Worm (Caenorhabditis elegans) whole organism, young adult: ENCODE measurements around the gene mcm-10.

Experiments
- B0019.2 ChIP-seq: fragments of 200-800 bp; sonication (Bioruptor generic); conservative IDR thresholded peaks from 2 replicates; pipeline ENCODE4 v1.3.6; 2022; ENCODE audit warnings: missing genetic modification reagents, missing genetic modification characterization, missing compliant biosample characterization
- D2030.7 ChIP-seq: fragments of 200-800 bp; sonication (Bioruptor generic); IDR thresholded peaks from 2 replicates; pipeline ENCODE4 v1.3.6; 2022; ENCODE audit warnings: missing genetic modification reagents, missing genetic modification characterization, missing compliant biosample characterization
- F22D6.2 ChIP-seq: sonication (generic microtip); optimal IDR thresholded peaks from 2 replicates; lab custom pipeline; 2016; ENCODE audit warnings: mild to moderate bottlenecking, missing genetic modification characterization, missing compliant biosample characterization
- F37B4.10 ChIP-seq: fragments of 200-800 bp; sonication (Bioruptor generic); IDR thresholded peaks from 2 replicates; pipeline ENCODE4 v1.3.6; 2022; ENCODE audit warnings: missing genetic modification characterization, missing compliant biosample characterization
- F52B5.7 ChIP-seq: sonication (generic microtip); optimal IDR thresholded peaks from 2 replicates; lab custom pipeline; 2016; ENCODE audit warnings: mild to moderate bottlenecking, missing genetic modification characterization, missing compliant biosample characterization
- K11D2.4 ChIP-seq: fragments of 200-800 bp; sonication (Bioruptor generic); IDR thresholded peaks from 2 replicates; pipeline ENCODE4 v1.3.6; 2022; ENCODE audit warnings: missing genetic modification reagents, missing genetic modification characterization, missing compliant biosample characterization
- T07F8.4 ChIP-seq: sonication (generic microtip); optimal IDR thresholded peaks from 2 replicates; lab custom pipeline; 2016; ENCODE audit warnings: mild to moderate bottlenecking, missing genetic modification characterization, moderate library complexity, missing compliant biosample characterization
- Y56A3A.18 ChIP-seq: fragments of 200-800 bp; sonication (Bioruptor generic); IDR thresholded peaks from 2 replicates; pipeline ENCODE4 v1.3.6; 2022; ENCODE audit warnings: missing genetic modification reagents, missing genetic modification characterization, missing compliant biosample characterization
- aptf-2 ChIP-seq: fragments of 200-800 bp; sonication (Bioruptor generic); conservative IDR thresholded peaks from 2 replicates; pipeline ENCODE4 v1.3.6; 2022; ENCODE audit warnings: missing genetic modification reagents, missing genetic modification characterization, missing compliant biosample characterization
- atf-7 ChIP-seq: sonication (generic microtip); optimal IDR thresholded peaks from 2 replicates; lab custom pipeline; 2017; ENCODE audit warnings: mild to moderate bottlenecking, missing genetic modification characterization, missing compliant biosample characterization
- athp-1 ChIP-seq: sonication (generic microtip); optimal IDR thresholded peaks from 2 replicates; lab custom pipeline; 2017; ENCODE audit warnings: mild to moderate bottlenecking, missing genetic modification characterization, missing compliant biosample characterization
- attf-3 ChIP-seq: fragments of 200-800 bp; sonication (Bioruptor generic); conservative IDR thresholded peaks from 2 replicates; pipeline ENCODE4 v1.3.6; 2022; ENCODE audit warnings: missing genetic modification reagents, missing genetic modification characterization, missing compliant biosample characterization
- bed-2 ChIP-seq: fragments of 200-800 bp; sonication (Bioruptor generic); IDR thresholded peaks from 2 replicates; pipeline ENCODE4 v1.3.6; 2022; ENCODE audit warnings: missing genetic modification reagents, missing genetic modification characterization, missing compliant biosample characterization
- ccch-3 ChIP-seq: fragments of 200-800 bp; sonication (Bioruptor generic); optimal IDR thresholded peaks from 2 replicates; lab custom pipeline; 2018; ENCODE audit warnings: mild to moderate bottlenecking, missing genetic modification characterization, missing compliant biosample characterization
- cebp-1 ChIP-seq, 2 experiments: fragments of 200-800 bp in 1 of 2; sonication (Bioruptor generic) in 1 of 2; sonication (generic microtip) in 1 of 2; IDR thresholded peaks in 1 of 2; optimal IDR thresholded peaks in 1 of 2; 2 replicates each; pipeline versions ENCODE4 v1.3.6 to Lab custom; 2017 to 2022; ENCODE audit warnings: missing compliant biosample characterization in 2 of 2, missing genetic modification characterization in 2 of 2, mild to moderate bottlenecking in 1 of 2, missing genetic modification reagents in 1 of 2, moderate library complexity in 1 of 2
- ceh-100 ChIP-seq: fragments of 200-800 bp; sonication (Bioruptor generic); IDR thresholded peaks from 2 replicates; pipeline ENCODE4 v1.3.6; 2022; ENCODE audit warnings: missing genetic modification reagents, missing genetic modification characterization, missing compliant biosample characterization
- ceh-27 ChIP-seq: fragments of 200-800 bp; sonication (Bioruptor generic); optimal IDR thresholded peaks from 2 replicates; lab custom pipeline; 2018; ENCODE audit warnings: mild to moderate bottlenecking, missing genetic modification characterization, moderate library complexity, missing compliant biosample characterization
- ceh-79 ChIP-seq: sonication (generic microtip); optimal IDR thresholded peaks from 2 replicates; lab custom pipeline; 2017; ENCODE audit warnings: mild to moderate bottlenecking, missing genetic modification characterization, missing compliant biosample characterization
- ceh-91 ChIP-seq: fragments of 200-800 bp; sonication (Bioruptor generic); IDR thresholded peaks from 2 replicates; pipeline ENCODE4 v1.3.6; 2022; ENCODE audit warnings: missing genetic modification reagents, missing genetic modification characterization, missing compliant biosample characterization
- die-1 ChIP-seq: sonication (generic microtip); optimal IDR thresholded peaks from 2 replicates; lab custom pipeline; 2016; ENCODE audit warnings: missing genotype, mild to moderate bottlenecking, missing genetic modification characterization, missing compliant biosample characterization
- dox-1 ChIP-seq: fragments of 200-800 bp; sonication (Bioruptor generic); IDR thresholded peaks from 2 replicates; pipeline ENCODE4 v1.3.6; 2022; ENCODE audit warnings: missing genetic modification reagents, missing genetic modification characterization, missing compliant biosample characterization
- dpl-1 ChIP-seq: fragments of 150-350 bp; optimal IDR thresholded peaks from 2 replicates; lab custom pipeline; 2014; ENCODE audit warnings: missing biosample characterization, missing genetic modification reagents, missing genetic modification characterization
- efl-1 ChIP-seq: fragments of 150-350 bp; optimal IDR thresholded peaks from 2 replicates; lab custom pipeline; 2014; ENCODE audit warnings: missing biosample characterization, missing genetic modification reagents, missing genetic modification characterization
- egl-18 ChIP-seq: fragments of 200-800 bp; sonication (Bioruptor generic); IDR thresholded peaks from 2 replicates; pipeline ENCODE4 v1.3.6; 2022; ENCODE audit warnings: missing genetic modification reagents, missing genetic modification characterization, missing compliant biosample characterization
- gei-17 ChIP-seq: fragments of 200-800 bp; sonication (Bioruptor generic); optimal IDR thresholded peaks from 2 replicates; lab custom pipeline; 2018; ENCODE audit warnings: mild to moderate bottlenecking, missing genetic modification characterization, missing compliant biosample characterization
- him-1 ChIP-seq: sonication (generic microtip); optimal IDR thresholded peaks from 2 replicates; lab custom pipeline; 2016; ENCODE audit warnings: missing genotype, missing genetic modification reagents, missing genetic modification characterization, missing compliant biosample characterization
- hmg-1.2 ChIP-seq: fragments of 200-800 bp; sonication (Bioruptor generic); IDR thresholded peaks from 2 replicates; pipeline ENCODE4 v1.3.6; 2022; ENCODE audit warnings: missing genetic modification reagents, missing genetic modification characterization, missing compliant biosample characterization
- hmg-20 ChIP-seq: fragments of 200-800 bp; sonication (Bioruptor generic); IDR thresholded peaks from 2 replicates; pipeline ENCODE4 v1.3.6; 2022; ENCODE audit warnings: missing genetic modification reagents, missing genetic modification characterization, missing compliant biosample characterization
- let-607 ChIP-seq, 2 experiments: fragments of 200-800 bp in 1 of 2; sonication (Bioruptor generic) in 1 of 2; sonication (generic microtip) in 1 of 2; optimal IDR thresholded peaks; 2 replicates each; lab custom pipeline; 2016 to 2018; ENCODE audit warnings: mild to moderate bottlenecking in 2 of 2, missing compliant biosample characterization in 2 of 2, missing genetic modification characterization in 2 of 2, moderate library complexity in 2 of 2, missing genotype in 1 of 2
- lin-54 ChIP-seq: fragments of 200-800 bp; sonication (Bioruptor generic); optimal IDR thresholded peaks from 2 replicates; lab custom pipeline; 2018; ENCODE audit warnings: mild to moderate bottlenecking, missing genetic modification characterization, missing compliant biosample characterization
- lir-1 ChIP-seq: fragments of 200-800 bp; sonication (Bioruptor generic); conservative IDR thresholded peaks from 2 replicates; pipeline ENCODE4 v1.3.6; 2022; ENCODE audit warnings: missing genetic modification reagents, missing genetic modification characterization, missing compliant biosample characterization
- lsl-1 ChIP-seq: fragments of 200-800 bp; sonication (Bioruptor generic); optimal IDR thresholded peaks from 2 replicates; lab custom pipeline; 2018; ENCODE audit warnings: mild to moderate bottlenecking, missing genetic modification characterization, moderate library complexity, missing compliant biosample characterization
- madf-3 ChIP-seq: fragments of 200-800 bp; sonication (Bioruptor generic); IDR thresholded peaks from 2 replicates; pipeline ENCODE4 v1.3.6; 2022; ENCODE audit warnings: missing genetic modification reagents, missing genetic modification characterization, missing compliant biosample characterization
- madf-8 ChIP-seq: fragments of 200-800 bp; sonication (Bioruptor generic); conservative IDR thresholded peaks from 2 replicates; pipeline ENCODE4 v1.3.6; 2022; ENCODE audit warnings: missing genetic modification reagents, missing genetic modification characterization, missing compliant biosample characterization
- mcd-1 ChIP-seq: fragments of 200-800 bp; sonication (Bioruptor generic); IDR thresholded peaks from 2 replicates; pipeline ENCODE4 v1.3.6; 2022; ENCODE audit warnings: missing genetic modification reagents, missing genetic modification characterization, missing compliant biosample characterization
- nhr-120 ChIP-seq: fragments of 200-800 bp; sonication (Bioruptor generic); IDR thresholded peaks from 2 replicates; pipeline ENCODE4 v1.3.6; 2022; ENCODE audit warnings: missing genetic modification characterization, missing compliant biosample characterization
- nhr-179 ChIP-seq: sonication (generic microtip); optimal IDR thresholded peaks from 2 replicates; lab custom pipeline; 2016; ENCODE audit warnings: mild to moderate bottlenecking, missing genetic modification characterization, missing compliant biosample characterization
- nhr-80 ChIP-seq: sonication (generic microtip); optimal IDR thresholded peaks from 2 replicates; lab custom pipeline; 2016; ENCODE audit warnings: missing genetic modification characterization, missing compliant biosample characterization
- pbrm-1 ChIP-seq: fragments of 200-800 bp; sonication (Bioruptor generic); IDR thresholded peaks from 2 replicates; pipeline ENCODE4 v1.3.6; 2022; ENCODE audit warnings: missing genetic modification reagents, missing genetic modification characterization, missing compliant biosample characterization
- sea-2 ChIP-seq: fragments of 200-800 bp; sonication (Bioruptor generic); IDR thresholded peaks from 2 replicates; pipeline ENCODE4 v1.3.6; 2022; ENCODE audit warnings: missing genetic modification characterization, missing compliant biosample characterization
- snpc-1.1 ChIP-seq: sonication (generic microtip); optimal IDR thresholded peaks from 2 replicates; lab custom pipeline; 2017; ENCODE audit warnings: missing genetic modification characterization, mild to moderate bottlenecking, missing compliant biosample characterization, antibody characterized with exemption, moderate library complexity, missing genotype, missing genetic modification reagents; ENCODE audit not compliant: insufficient read depth
- somi-1 ChIP-seq: fragments of 200-800 bp; sonication (Bioruptor generic); optimal IDR thresholded peaks from 2 replicates; lab custom pipeline; 2018; ENCODE audit warnings: mild to moderate bottlenecking, missing genetic modification characterization, missing compliant biosample characterization
- tlf-1 ChIP-seq: fragments of 200-800 bp; sonication (Bioruptor generic); optimal IDR thresholded peaks from 2 replicates; lab custom pipeline; 2018; ENCODE audit warnings: mild to moderate bottlenecking, missing genetic modification characterization, missing compliant biosample characterization
- zfh-2 ChIP-seq: fragments of 200-800 bp; sonication (Bioruptor generic); conservative IDR thresholded peaks from 2 replicates; pipeline ENCODE4 v1.3.6; 2022; ENCODE audit warnings: missing genetic modification reagents, missing genetic modification characterization, missing compliant biosample characterization
- zim-3 ChIP-seq: sonication (generic microtip); optimal IDR thresholded peaks from 2 replicates; lab custom pipeline; 2017; ENCODE audit warnings: mild to moderate bottlenecking, missing genetic modification characterization, moderate library complexity, missing compliant biosample characterization
- ztf-25 ChIP-seq: fragments of 200-800 bp; sonication (Bioruptor generic); IDR thresholded peaks from 2 replicates; pipeline ENCODE4 v1.3.6; 2022; ENCODE audit warnings: missing genetic modification reagents, missing genetic modification characterization, missing compliant biosample characterization
- ztf-28 ChIP-seq: fragments of 200-800 bp; sonication (Bioruptor generic); IDR thresholded peaks from 2 replicates; pipeline ENCODE4 v1.3.6; 2022; ENCODE audit warnings: missing genetic modification reagents, missing genetic modification characterization, missing compliant biosample characterization

The mcm-10 gene

ce11 chrIII:11283648-11284047, 33.7 kb upstream of the mcm-10 start:
- TF ChIP-seq lsl-1 (GFP tag; lab: Kevin White, UChicago) (no peak), nhr-120 (GFP tag; lab: Robert Waterston, UW) (no peak), zfh-2 (GFP tag; lab: Robert Waterston, UW) (no peak), hmg-20 (GFP tag; lab: Robert Waterston, UW) (no peak), die-1 (no peak), lir-1 (GFP tag; lab: Robert Waterston, UW) (no peak), ceh-27 (GFP tag; lab: Kevin White, UChicago) (no peak), cebp-1 (GFP tag; IDR thresholded peaks at IDR 0.05; lab: Robert Waterston, UW) (no peak), cebp-1 (tag; optimal IDR thresholded peaks at IDR 0.05; lab: Kevin White, UChicago) (no peak), dox-1 (GFP tag; lab: Robert Waterston, UW) (no peak), atf-7 (tag; lab: Kevin White, UChicago) (no peak), F37B4.10 (no peak), somi-1 (GFP tag; lab: Kevin White, UChicago) (no peak), T07F8.4 (no peak), bed-2 (GFP tag; lab: Robert Waterston, UW) (no peak), F52B5.7 (tag; lab: Kevin White, UChicago) (no peak), sea-2 (GFP tag; lab: Robert Waterston, UW) (no peak), Y56A3A.18 (GFP tag; lab: Robert Waterston, UW) (no peak), ztf-28 (no peak), dpl-1 (GFP tag; lab: Kevin White, UChicago) (no peak)

ce11 chrIII:11286069-11286468, 31.3 kb upstream of the mcm-10 start:
- no peak for TF ChIP-seq ceh-79 (tag; lab: Kevin White, UChicago)
- no peak for TF ChIP-seq T07F8.4
- no peak for TF ChIP-seq ccch-3
- no peak for TF ChIP-seq bed-2 (GFP tag; lab: Robert Waterston, UW)
- no peak for TF ChIP-seq F37B4.10
- no peak for TF ChIP-seq attf-3 (GFP tag; lab: Robert Waterston, UW)
- TF ChIP-seq lin-54 (GFP tag; lab: Kevin White, UChicago), result peak; percentile 83
- TF ChIP-seq madf-8, result no peak
- TF ChIP-seq dpl-1 (GFP tag; lab: Kevin White, UChicago), result peak; percentile 43
- TF ChIP-seq zim-3 (tag; lab: Kevin White, UChicago), result no peak
- no peak for TF ChIP-seq K11D2.4 (GFP tag; lab: Robert Waterston, UW)
- no peak for TF ChIP-seq him-1 (tag; lab: Kevin White, UChicago)
- TF ChIP-seq madf-3 (GFP tag; lab: Robert Waterston, UW), result no peak
- TF ChIP-seq aptf-2 (GFP tag; lab: Robert Waterston, UW), result no peak
- peak; percentile 62 for TF ChIP-seq efl-1 (GFP tag; lab: Kevin White, UChicago)
- TF ChIP-seq sea-2 (GFP tag; lab: Robert Waterston, UW), result no peak
- no peak for TF ChIP-seq nhr-179
- no peak for TF ChIP-seq tlf-1
- no peak for TF ChIP-seq hmg-1.2 (GFP tag; lab: Robert Waterston, UW)
- no peak for TF ChIP-seq nhr-80 (tag; lab: Kevin White, UChicago)
- TF ChIP-seq F22D6.2 (tag; lab: Kevin White, UChicago), result no peak
- TF ChIP-seq snpc-1.1, result no peak
- TF ChIP-seq mcd-1 (GFP tag; lab: Robert Waterston, UW), result peak; percentile 45
- no peak for TF ChIP-seq athp-1 (tag; lab: Kevin White, UChicago)
- no peak for TF ChIP-seq F52B5.7 (tag; lab: Kevin White, UChicago)
- no peak for TF ChIP-seq B0019.2
- TF ChIP-seq D2030.7 (GFP tag; lab: Robert Waterston, UW), result 0 out of 2 replicates have a peak, but pooled peaks have one; percentile 21
- TF ChIP-seq ceh-100, result 0 out of 2 replicates have a peak, but pooled peaks have one; percentile 17
- no peak for TF ChIP-seq ztf-25 (GFP tag; lab: Robert Waterston, UW)
- TF ChIP-seq let-607 (tag; optimal IDR thresholded peaks at IDR 0.05; lab: Kevin White, UChicago), result peak in 1 of 2 experiments; percentile 18
- TF ChIP-seq ceh-91 (GFP tag; lab: Robert Waterston, UW), result no peak
- TF ChIP-seq gei-17 (GFP tag; lab: Kevin White, UChicago), result no peak
- no peak for TF ChIP-seq pbrm-1 (GFP tag; lab: Robert Waterston, UW)
- TF ChIP-seq cebp-1 (GFP tag; IDR thresholded peaks at IDR 0.05; lab: Robert Waterston, UW), result no peak
- no peak for TF ChIP-seq cebp-1 (tag; optimal IDR thresholded peaks at IDR 0.05; lab: Kevin White, UChicago)
- TF ChIP-seq egl-18 (GFP tag; lab: Robert Waterston, UW), result no peak
